Worm (Caenorhabditis elegans) whole organism, L4 larva: Measurements from ENCODE around the gene zipt-2.1.

ENCODE experiments used
- T26A8.4 ChIP-seq: fragments of 200-800 bp; sonication (Bioruptor generic); IDR thresholded peaks from 2 replicates; pipeline ENCODE4 v1.3.6; 2022; ENCODE audit warnings: missing genetic modification characterization, missing compliant biosample characterization
- aha-1 ChIP-seq: fragments of 150-350 bp; peaks from one replicate; lab custom pipeline; 2014; ENCODE audit warnings: missing biosample characterization, missing genetic modification characterization
- hmg-1.1 ChIP-seq: fragments of 200-800 bp; sonication (Bioruptor generic); IDR thresholded peaks from 2 replicates; pipeline ENCODE4 v1.3.6; 2022; ENCODE audit warnings: missing genetic modification reagents, missing genetic modification characterization, missing compliant biosample characterization
- jun-1 ChIP-seq: fragments of 150-350 bp; optimal IDR thresholded peaks from 2 replicates; lab custom pipeline; 2014; ENCODE audit warnings: missing biosample characterization, missing genetic modification reagents, missing genetic modification characterization
- lin-13 ChIP-seq: fragments of 150-350 bp; optimal IDR thresholded peaks from 2 replicates; lab custom pipeline; 2014; ENCODE audit warnings: missing biosample characterization, missing genetic modification reagents, missing genetic modification characterization
- nhr-48 ChIP-seq: sonication (generic microtip); optimal IDR thresholded peaks from 2 replicates; lab custom pipeline; 2016; ENCODE audit warnings: mild to moderate bottlenecking, missing genetic modification characterization, missing compliant biosample characterization
- unc-62 ChIP-seq, 3 experiments: fragments of 150-350 bp in 1 of 3; sonication (generic microtip); optimal IDR thresholded peaks in 2 of 3; peaks in 1 of 3; 1 replicate in 1 of 3; 2 replicates in 2 of 3; lab custom pipeline; 2014 to 2017; ENCODE audit warnings: missing biosample characterization in 3 of 3, missing genetic modification characterization in 3 of 3, missing genetic modification reagents in 3 of 3, missing genotype in 1 of 3
- zfp-2 ChIP-seq: sonication (generic microtip); optimal IDR thresholded peaks from 2 replicates; lab custom pipeline; 2016; ENCODE audit warnings: mild to moderate bottlenecking, missing genetic modification characterization, missing compliant biosample characterization
- ztf-7 ChIP-seq: fragments of 150-350 bp; optimal IDR thresholded peaks from 2 replicates; lab custom pipeline; 2014; ENCODE audit warnings: missing biosample characterization, missing genetic modification characterization

zipt-2.1 gene

DNA sequence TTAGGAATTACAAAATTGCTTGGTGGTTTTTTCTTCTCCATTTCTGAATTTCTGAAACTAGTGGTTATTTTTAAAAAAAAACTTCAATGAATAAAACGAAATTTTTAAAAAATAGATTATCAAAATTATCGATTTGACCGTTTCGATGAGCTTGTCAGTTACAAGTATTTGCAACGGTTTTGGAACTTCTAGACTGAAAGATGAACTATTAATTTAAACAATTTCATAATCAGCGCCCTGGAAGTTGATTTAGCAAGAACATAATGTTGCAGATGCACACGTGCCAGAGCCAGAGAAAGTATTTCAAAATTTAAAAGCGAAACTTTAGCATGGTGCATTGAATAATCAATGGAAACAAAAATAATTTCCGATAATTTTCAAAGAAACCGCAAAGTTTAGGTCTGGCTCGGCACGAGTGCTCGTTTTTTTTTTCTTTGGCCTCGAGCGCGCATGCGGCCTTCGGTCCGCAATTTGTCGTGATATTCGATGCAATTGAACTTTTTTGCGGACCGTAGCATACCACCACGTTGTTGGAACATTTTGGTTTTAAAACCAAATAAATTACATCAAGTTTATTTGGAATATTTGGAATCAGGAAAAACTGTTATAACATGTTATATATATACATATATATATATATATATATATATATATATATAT lies 43.4 kb downstream of the zipt-2.1 start, which contains the start of gene T11G6.5 (continued):
- TF ChIP-seq hmg-1.1 (peak; percentile 49), lin-13 (peak; percentile 4), jun-1 (tag; lab: Kevin White, UChicago) (no peak)
- TF ChIP-seq, all 104 proteins: peak for 16

- TF ChIP-seq T26A8.4: no peak
- no peak for TF ChIP-seq nhr-48 (tag; lab: Kevin White, UChicago)
- TF ChIP-seq unc-62 (GFP tag; optimal IDR thresholded peaks at IDR 0.05 in 1 of 2; lab: Kevin White, UChicago): peak in 1 of 2 experiments; percentile 50
- TF ChIP-seq unc-62 (tag; optimal IDR thresholded peaks at IDR 0.05; lab: Kevin White, UChicago): no peak
- TF ChIP-seq ztf-7 (tag; lab: Kevin White, UChicago): no peak
These were observed 51.7 kb downstream of the zipt-2.1 start for ce11 chrIV:10851136-10851535.

DNA sequence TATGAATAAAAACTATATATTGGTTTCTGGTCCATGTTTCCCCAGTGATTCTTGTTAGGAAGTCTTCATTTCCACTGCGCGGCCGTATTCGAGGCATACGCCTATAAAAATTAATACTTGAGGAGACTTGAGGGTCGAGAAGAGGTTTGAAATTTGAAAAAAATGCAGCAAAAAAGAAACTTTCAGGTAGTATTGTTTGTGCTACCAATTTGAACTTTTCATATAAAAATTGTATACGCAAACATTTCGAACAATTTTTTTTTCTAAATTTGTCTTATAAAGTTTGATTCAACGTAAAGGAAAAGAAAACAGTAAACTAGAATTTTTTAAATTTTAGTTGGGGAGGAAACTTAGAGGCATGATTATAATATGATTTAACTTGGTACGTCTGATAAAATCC lies 52.4 kb downstream of the zipt-2.1 start, which contains the start of gene T11G6.4:
Gene T11G6.4, minus strand, starts transcription at position 101 of the 400 bp plus-strand sequence.
- TF ChIP-seq zfp-2 (tag; lab: Kevin White, UChicago) (no peak), aha-1 (tag; lab: Kevin White, UChicago) (peak; percentile 70)
